Fruit fly (Drosophila melanogaster) whole organism, pupa: Measurements from ENCODE around the gene Paics.

Experiments used
- CG12605 ChIP-seq: fragments of 200-800 bp; sonication (Bioruptor generic); IDR thresholded peaks from 2 replicates; pipeline ENCODE4 v1.3.6; 2022; ENCODE audit warnings: missing biosample characterization, missing genetic modification characterization
- CG13204 ChIP-seq: fragments of 200-800 bp; sonication (Bioruptor generic); optimal IDR thresholded peaks from 2 replicates; lab custom pipeline; 2018; ENCODE audit warnings: missing biosample characterization, mild to moderate bottlenecking, missing genetic modification characterization, moderate library complexity
- CG32121 ChIP-seq: fragments of 200-800 bp; sonication (Bioruptor generic); IDR thresholded peaks from 2 replicates; pipeline ENCODE4 v1.3.6; 2022; ENCODE audit warnings: missing biosample characterization, missing genetic modification characterization
- CG8301 ChIP-seq: fragments of 200-800 bp; sonication (Bioruptor generic); optimal IDR thresholded peaks from 2 replicates; lab custom pipeline; 2018; ENCODE audit warnings: missing biosample characterization, mild to moderate bottlenecking, missing genetic modification characterization
- CG9948 ChIP-seq: fragments of 200-800 bp; sonication (Bioruptor generic); optimal IDR thresholded peaks from 2 replicates; lab custom pipeline; 2018; ENCODE audit warnings: missing biosample characterization, mild to moderate bottlenecking, missing genetic modification characterization, moderate library complexity
- EcR ChIP-seq: fragments of 200-800 bp; sonication (Bioruptor generic); optimal IDR thresholded peaks from 3 replicates; lab custom pipeline; 2019; ENCODE audit warnings: missing biosample characterization, missing genetic modification characterization, mild to moderate bottlenecking, moderate library complexity, missing genetic modification reagents
- Pif1A ChIP-seq: fragments of 200-800 bp; sonication (Bioruptor generic); optimal IDR thresholded peaks from 3 replicates; lab custom pipeline; 2016; ENCODE audit warnings: missing biosample characterization, missing genetic modification characterization
- Pif1B ChIP-seq: fragments of 200-800 bp; sonication (Bioruptor generic); optimal IDR thresholded peaks from 3 replicates; lab custom pipeline; 2016; ENCODE audit warnings: missing biosample characterization, missing genetic modification characterization
- gl ChIP-seq: fragments of 200-800 bp; sonication (Bioruptor generic); optimal IDR thresholded peaks from 2 replicates; lab custom pipeline; 2018; ENCODE audit warnings: missing biosample characterization, mild to moderate bottlenecking, missing genetic modification characterization

- no peak for TF ChIP-seq EcR (GFP tag; lab: Kevin White, UChicago)
- no peak for TF ChIP-seq CG13204
- no peak for TF ChIP-seq CG12605
- TF ChIP-seq gl (tag; lab: Kevin White, UChicago), result no peak
- no peak for TF ChIP-seq CG32121 (GFP tag; lab: Robert Waterston, UW)
- no peak for TF ChIP-seq CG8301 (tag; lab: Kevin White, UChicago)
- no peak for TF ChIP-seq CG9948 (tag; lab: Kevin White, UChicago)
- no peak for TF ChIP-seq Pif1B (GFP tag; lab: Kevin White, UChicago)
- no peak for TF ChIP-seq Pif1A
Measured at dm6 chrX:12739789-12740188, 20.6 kb downstream of the Paics start.
